Fruit fly (Drosophila melanogaster): ENCODE measurements around the gene RpL22.
A peak's percentile ranks its signal among the peaks of the same experiment; 100 is the strongest.

- TF ChIP-seq salr (GFP tag; optimal IDR thresholded peaks at IDR 0.05) (no peak), spab (GFP tag; optimal IDR thresholded peaks at IDR 0.05) (no peak), CG31627 (GFP tag; optimal IDR thresholded peaks at IDR 0.05) (no peak), Lpt (GFP tag; optimal IDR thresholded peaks at IDR 0.05) (no peak), CG6808 (GFP tag; optimal IDR thresholded peaks at IDR 0.05) (no peak), CG3032 (tag; optimal IDR thresholded peaks at IDR 0.05) (no peak), CG6854 (GFP tag; optimal IDR thresholded peaks at IDR 0.05) (no peak), Eip78C (GFP tag) (peak; percentile 45), CG11294 (GFP tag; IDR thresholded peaks at IDR 0.05) (no peak), eg (GFP tag; IDR thresholded peaks at IDR 0.05) (no peak), vri (GFP tag; optimal IDR thresholded peaks at IDR 0.05) (no peak)
Observed at dm6 chrX:805907-806306, 41.0 kb upstream of the RpL22 start, which contains the start of gene Sec22.
